Worm (Caenorhabditis elegans) whole organism, L1 larva: ENCODE measurements around the gene rgs-10.

Source experiments
- C04F5.9 ChIP-seq: sonication (generic microtip); optimal IDR thresholded peaks from 2 replicates; lab custom pipeline; 2016; ENCODE audit warnings: missing genetic modification characterization, missing compliant biosample characterization
- C16A3.4 ChIP-seq: fragments of 150-350 bp; optimal IDR thresholded peaks from 2 replicates; lab custom pipeline; 2014; ENCODE audit warnings: missing biosample characterization, missing genetic modification characterization
- F16B12.6 ChIP-seq: fragments of 150-350 bp; optimal IDR thresholded peaks from 2 replicates; lab custom pipeline; 2014; ENCODE audit warnings: missing biosample characterization, missing genetic modification characterization
- aha-1 ChIP-seq: fragments of 150-350 bp; optimal IDR thresholded peaks from 2 replicates; lab custom pipeline; 2014; ENCODE audit warnings: missing biosample characterization, missing genetic modification characterization
- alr-1 ChIP-seq: fragments of 200-800 bp; sonication (Bioruptor generic); optimal IDR thresholded peaks from 2 replicates; lab custom pipeline; 2018; ENCODE audit warnings: borderline replicate concordance, mild to moderate bottlenecking, missing genetic modification characterization, missing compliant biosample characterization
- ama-1 ChIP-seq: fragments of 150-350 bp; optimal IDR thresholded peaks from 2 replicates; lab custom pipeline; 2014
- ceh-63 ChIP-seq: fragments of 200-800 bp; sonication (Bioruptor generic); optimal IDR thresholded peaks from 2 replicates; lab custom pipeline; 2018; ENCODE audit warnings: mild to moderate bottlenecking, missing genetic modification characterization, missing compliant biosample characterization
- ceh-8 ChIP-seq: fragments of 200-800 bp; sonication (Bioruptor generic); optimal IDR thresholded peaks from 2 replicates; lab custom pipeline; 2018; ENCODE audit warnings: mild to moderate bottlenecking, missing genetic modification characterization, moderate library complexity, missing compliant biosample characterization
- ceh-82 ChIP-seq, 3 experiments: fragments of 150-350 bp in 1 of 3; sonication (generic microtip) in 2 of 3; optimal IDR thresholded peaks; 2 replicates each; lab custom pipeline; 2014 to 2017; ENCODE audit warnings: missing biosample characterization in 3 of 3, missing genetic modification characterization in 3 of 3
- ceh-90 ChIP-seq: sonication (generic microtip); optimal IDR thresholded peaks from 2 replicates; lab custom pipeline; 2016; ENCODE audit warnings: missing genetic modification characterization, missing compliant biosample characterization
- ces-1 ChIP-seq: fragments of 150-350 bp; optimal IDR thresholded peaks from 2 replicates; lab custom pipeline; 2014; ENCODE audit warnings: missing biosample characterization, missing genetic modification reagents, missing genetic modification characterization
- efl-1 ChIP-seq, 4 experiments: fragments of 150-350 bp; optimal IDR thresholded peaks in 3 of 4; peaks in 1 of 4; 1 replicate in 1 of 4; 2 replicates in 3 of 4; lab custom pipeline; 2014; ENCODE audit warnings: missing biosample characterization in 2 of 4, missing genetic modification characterization in 2 of 4, missing genetic modification reagents in 2 of 4
- egl-13 ChIP-seq: sonication (generic microtip); optimal IDR thresholded peaks from 2 replicates; lab custom pipeline; 2016; ENCODE audit warnings: missing genotype, missing genetic modification reagents, missing genetic modification characterization, missing compliant biosample characterization
- egl-27 ChIP-seq, 2 experiments: fragments of 150-350 bp in 1 of 2; sonication (generic microtip); optimal IDR thresholded peaks; 3 replicates each; lab custom pipeline; 2017 to 2018; ENCODE audit warnings: missing biosample characterization in 2 of 2, missing genetic modification characterization in 2 of 2, missing genetic modification reagents in 2 of 2
- fkh-10 ChIP-seq: sonication (generic microtip); optimal IDR thresholded peaks from 2 replicates; lab custom pipeline; 2017; ENCODE audit warnings: missing biosample characterization, missing genetic modification reagents, missing genetic modification characterization
- fkh-8 ChIP-seq: sonication (generic microtip); optimal IDR thresholded peaks from 2 replicates; lab custom pipeline; 2016; ENCODE audit warnings: mild to moderate bottlenecking, missing genetic modification characterization, missing compliant biosample characterization
- fos-1 ChIP-seq: fragments of 150-350 bp; optimal IDR thresholded peaks from 2 replicates; lab custom pipeline; 2014; ENCODE audit warnings: missing biosample characterization, missing genetic modification characterization
- hlh-17 ChIP-seq: fragments of 200-800 bp; sonication (Bioruptor generic); optimal IDR thresholded peaks from 2 replicates; lab custom pipeline; 2018; ENCODE audit warnings: missing genetic modification characterization, mild to moderate bottlenecking, missing compliant biosample characterization, moderate library complexity, borderline replicate concordance
- hlh-4 ChIP-seq: sonication (generic microtip); optimal IDR thresholded peaks from 2 replicates; lab custom pipeline; 2016; ENCODE audit warnings: mild to moderate bottlenecking, missing genetic modification characterization, missing compliant biosample characterization
- hpl-2 ChIP-seq: fragments of 150-350 bp; optimal IDR thresholded peaks from 2 replicates; lab custom pipeline; 2014; ENCODE audit warnings: missing biosample characterization, missing genetic modification reagents, missing genetic modification characterization
- isw-1 ChIP-seq: fragments of 200-800 bp; sonication (Bioruptor generic); IDR thresholded peaks from 2 replicates; pipeline ENCODE4 v1.3.6; 2022; ENCODE audit warnings: missing genetic modification characterization, missing compliant biosample characterization
- jun-1 ChIP-seq: fragments of 150-350 bp; optimal IDR thresholded peaks from 2 replicates; lab custom pipeline; 2014; ENCODE audit warnings: missing biosample characterization, missing genetic modification reagents, missing genetic modification characterization
- lin-14 ChIP-seq: fragments of 200-800 bp; sonication (Bioruptor generic); optimal IDR thresholded peaks from 2 replicates; lab custom pipeline; 2018; ENCODE audit warnings: mild to moderate bottlenecking, missing genetic modification characterization, moderate library complexity, missing compliant biosample characterization
- lin-15B ChIP-seq: fragments of 150-350 bp; sonication (generic microtip); optimal IDR thresholded peaks from 3 replicates; lab custom pipeline; 2014; ENCODE audit warnings: missing biosample characterization, missing genetic modification characterization
- lin-35 ChIP-seq, 2 experiments: fragments of 150-350 bp; optimal IDR thresholded peaks; 2 replicates each; lab custom pipeline; 2014; ENCODE audit warnings: missing biosample characterization in 2 of 2, missing genetic modification characterization in 2 of 2, missing genetic modification reagents in 2 of 2
- lir-3 ChIP-seq: sonication (generic microtip); optimal IDR thresholded peaks from 2 replicates; lab custom pipeline; 2016; ENCODE audit warnings: mild to moderate bottlenecking, missing genetic modification characterization, moderate library complexity, missing compliant biosample characterization; ENCODE audit not compliant: poor library complexity
- nhr-12 ChIP-seq: sonication (generic microtip); optimal IDR thresholded peaks from 2 replicates; lab custom pipeline; 2017; ENCODE audit warnings: missing biosample characterization, missing genetic modification characterization
- nhr-237 ChIP-seq: fragments of 150-350 bp; optimal IDR thresholded peaks from 2 replicates; lab custom pipeline; 2014; ENCODE audit warnings: missing biosample characterization, missing genetic modification characterization
- nhr-76 ChIP-seq: sonication (generic microtip); optimal IDR thresholded peaks from 2 replicates; lab custom pipeline; 2017; ENCODE audit warnings: missing biosample characterization, missing genetic modification characterization
- nhr-77 ChIP-seq: fragments of 150-350 bp; optimal IDR thresholded peaks from 2 replicates; lab custom pipeline; 2014; ENCODE audit warnings: missing biosample characterization, missing genetic modification characterization
- nhr-84 ChIP-seq: sonication (generic microtip); optimal IDR thresholded peaks from 2 replicates; lab custom pipeline; 2017; ENCODE audit warnings: missing biosample characterization, missing genetic modification characterization
- nhr-85 ChIP-seq: sonication (generic microtip); peaks from one replicate; lab custom pipeline; 2016; ENCODE audit warnings: missing genetic modification characterization, inconsistent platforms, missing compliant biosample characterization
- nhr-90 ChIP-seq: sonication (generic microtip); optimal IDR thresholded peaks from 2 replicates; lab custom pipeline; 2016; ENCODE audit warnings: mild to moderate bottlenecking, missing genetic modification characterization, missing compliant biosample characterization; ENCODE audit not compliant: poor library complexity
- pag-3 ChIP-seq: sonication (generic microtip); optimal IDR thresholded peaks from 2 replicates; lab custom pipeline; 2017; ENCODE audit warnings: missing genetic modification characterization, mild to moderate bottlenecking, missing compliant biosample characterization, antibody characterized with exemption, borderline replicate concordance; ENCODE audit not compliant: insufficient read depth
- pax-3 ChIP-seq: fragments of 200-800 bp; sonication (Bioruptor generic); optimal IDR thresholded peaks from 2 replicates; lab custom pipeline; 2018; ENCODE audit warnings: mild to moderate bottlenecking, missing genetic modification characterization, moderate library complexity, missing compliant biosample characterization
- pqm-1 ChIP-seq: sonication (generic microtip); optimal IDR thresholded peaks from 3 replicates; lab custom pipeline; 2017; ENCODE audit warnings: missing biosample characterization, missing genetic modification characterization
- snpc-4 ChIP-seq: fragments of 150-350 bp; optimal IDR thresholded peaks from 2 replicates; lab custom pipeline; 2014; ENCODE audit warnings: missing biosample characterization, missing genetic modification characterization
- snu-23 ChIP-seq: sonication (generic microtip); optimal IDR thresholded peaks from 2 replicates; lab custom pipeline; 2016; ENCODE audit warnings: missing genetic modification characterization, missing compliant biosample characterization
- sox-4 ChIP-seq: sonication (generic microtip); optimal IDR thresholded peaks from 2 replicates; lab custom pipeline; 2016; ENCODE audit warnings: missing genetic modification characterization, missing compliant biosample characterization
- sptf-1 ChIP-seq: fragments of 150-350 bp; optimal IDR thresholded peaks from 2 replicates; lab custom pipeline; 2014; ENCODE audit warnings: missing biosample characterization, missing genetic modification characterization
- swsn-7 ChIP-seq: sonication (generic microtip); optimal IDR thresholded peaks from 2 replicates; lab custom pipeline; 2016; ENCODE audit warnings: missing genetic modification characterization, missing compliant biosample characterization
- tbx-2 ChIP-seq: sonication (generic microtip); optimal IDR thresholded peaks from 2 replicates; lab custom pipeline; 2016; ENCODE audit warnings: missing genetic modification characterization, missing compliant biosample characterization
- tlp-1 ChIP-seq: fragments of 150-350 bp; optimal IDR thresholded peaks from 2 replicates; lab custom pipeline; 2014; ENCODE audit warnings: missing biosample characterization, missing genetic modification characterization
- unc-130 ChIP-seq: fragments of 150-350 bp; optimal IDR thresholded peaks from 2 replicates; lab custom pipeline; 2017; ENCODE audit warnings: missing biosample characterization, missing genetic modification characterization, inconsistent platforms
- unc-30 ChIP-seq: sonication (generic microtip); optimal IDR thresholded peaks from 2 replicates; lab custom pipeline; 2017; ENCODE audit warnings: missing biosample characterization, missing genetic modification characterization
- unc-86 ChIP-seq: sonication (generic microtip); optimal IDR thresholded peaks from 2 replicates; lab custom pipeline; 2016; ENCODE audit warnings: missing genetic modification characterization, missing compliant biosample characterization
- vab-15 ChIP-seq: sonication (generic microtip); optimal IDR thresholded peaks from 2 replicates; lab custom pipeline; 2017; ENCODE audit warnings: missing genotype, mild to moderate bottlenecking, missing genetic modification characterization, missing compliant biosample characterization
- zag-1 ChIP-seq: fragments of 150-350 bp; optimal IDR thresholded peaks from 2 replicates; lab custom pipeline; 2014; ENCODE audit warnings: missing biosample characterization, missing genetic modification characterization
- zip-4 ChIP-seq: fragments of 200-800 bp; sonication (Bioruptor generic); optimal IDR thresholded peaks from 2 replicates; lab custom pipeline; 2018; ENCODE audit warnings: mild to moderate bottlenecking, missing genetic modification characterization, moderate library complexity, missing compliant biosample characterization
- ztf-4 ChIP-seq: fragments of 150-350 bp; optimal IDR thresholded peaks from 2 replicates; lab custom pipeline; 2014; ENCODE audit warnings: missing biosample characterization, missing genetic modification characterization

rgs-10 gene

ce11 chrX:14973085-14973484 lies 10.5 kb downstream of the rgs-10 start:
- TF ChIP-seq F16B12.6 (tag; lab: Kevin White, UChicago) (no peak), efl-1 (optimal IDR thresholded peaks at IDR 0.05; lab: Kevin White, UChicago) (no peak), efl-1 (GFP tag; optimal IDR thresholded peaks at IDR 0.05 in 1 of 2; lab: Kevin White, UChicago) (peak in 1 of 2 experiments; percentile 89), ceh-90 (tag; lab: Kevin White, UChicago) (no peak), nhr-85 (tag; lab: Kevin White, UChicago) (peak; percentile 54)

- TF ChIP-seq lir-3 (no peak), nhr-77 (peak; percentile 11), snpc-4 (tag; lab: Kevin White, UChicago) (peak; percentile 4), unc-130 (tag; lab: Kevin White, UChicago) (peak; percentile 34), pqm-1 (tag; lab: Kevin White, UChicago) (no peak), fkh-10 (no peak), ceh-82 (tag; optimal IDR thresholded peaks at IDR 0.05; lab: Kevin White, UChicago) (peak in 2 of 3 experiments; percentile 16), ztf-4 (tag; lab: Kevin White, UChicago) (no peak), tbx-2 (tag; lab: Kevin White, UChicago) (peak; percentile 60), hlh-4 (tag; lab: Kevin White, UChicago) (no peak), C16A3.4 (tag; lab: Kevin White, UChicago) (peak; percentile 68), nhr-237 (tag; lab: Kevin White, UChicago) (peak; percentile 26), aha-1 (tag; lab: Kevin White, UChicago) (no peak), swsn-7 (tag; lab: Kevin White, UChicago) (peak; percentile 44), isw-1 (GFP tag; lab: Robert Waterston, UW) (no peak), ceh-8 (no peak), lin-35 (GFP tag; optimal IDR thresholded peaks at IDR 0.05; lab: Kevin White, UChicago) (peak; percentile 35 to 63), pax-3 (tag; lab: Kevin White, UChicago) (no peak), nhr-90 (tag; lab: Kevin White, UChicago) (peak; percentile 11), C04F5.9 (no peak), fos-1 (tag; lab: Kevin White, UChicago) (peak; percentile 97), sptf-1 (no peak), nhr-12 (tag; lab: Kevin White, UChicago) (no peak), ama-1 (lab: Kevin White, UChicago) (no peak), nhr-85 (tag; lab: Kevin White, UChicago) (peak; percentile 91), jun-1 (peak; percentile 77), lin-14 (GFP tag; lab: Kevin White, UChicago) (peak; percentile 91), alr-1 (tag; lab: Kevin White, UChicago) (no peak), egl-13 (tag; lab: Kevin White, UChicago) (no peak), pag-3 (tag; lab: Kevin White, UChicago) (no peak), zip-4 (no peak), nhr-76 (tag; lab: Kevin White, UChicago) (no peak), nhr-84 (no peak), zag-1 (tag; lab: Kevin White, UChicago) (no peak), snu-23 (GFP tag; lab: Kevin White, UChicago) (peak; percentile 78), hpl-2 (GFP tag; lab: Kevin White, UChicago) (no peak), lin-15B (tag; lab: Kevin White, UChicago) (no peak), sox-4 (tag; lab: Kevin White, UChicago) (no peak), ceh-63 (GFP tag; lab: Kevin White, UChicago) (no peak), unc-30 (tag; lab: Kevin White, UChicago) (no peak), ces-1 (GFP tag; lab: Kevin White, UChicago) (no peak), ceh-90 (tag; lab: Kevin White, UChicago) (no peak), fkh-8 (tag; lab: Kevin White, UChicago) (peak; percentile 75), egl-27 (tag; optimal IDR thresholded peaks at IDR 0.05; lab: Kevin White, UChicago) (no peak), hlh-17 (no peak), tlp-1 (tag; lab: Kevin White, UChicago) (no peak), unc-86 (tag; lab: Kevin White, UChicago) (no peak), vab-15 (tag; lab: Kevin White, UChicago) (no peak)
Measured at ce11 chrX:14975467-14976167, 13.1 kb downstream of the rgs-10 start, which contains the start of gene F20D1.3. TSS of gene F20D1.3 (plus strand) at chrX:14976117.
